Worm (Caenorhabditis elegans) whole organism, mixed stage, embryonic: Measurements from ENCODE around the gene cpt-2.

Experiments used
- M03D4.4 ChIP-seq: sonication (generic microtip); optimal IDR thresholded peaks from 2 replicates; lab custom pipeline; 2017; ENCODE audit warnings: mild to moderate bottlenecking, missing genetic modification characterization, missing compliant biosample characterization
- bed-3 ChIP-seq: fragments of 200-800 bp; sonication (Bioruptor generic); optimal IDR thresholded peaks from 3 replicates; lab custom pipeline; 2018; ENCODE audit warnings: mild to moderate bottlenecking, missing genetic modification characterization, moderate library complexity, missing compliant biosample characterization
- blmp-1 ChIP-seq: fragments of 150-350 bp; optimal IDR thresholded peaks from 2 replicates; lab custom pipeline; 2014; ENCODE audit warnings: missing biosample characterization, missing genetic modification characterization
- ceh-43 ChIP-seq: fragments of 200-800 bp; sonication (Bioruptor generic); optimal IDR thresholded peaks from 2 replicates; lab custom pipeline; 2018; ENCODE audit warnings: mild to moderate bottlenecking, missing genetic modification characterization, moderate library complexity, missing compliant biosample characterization
- ceh-83 ChIP-seq: fragments of 200-800 bp; sonication (Bioruptor generic); optimal IDR thresholded peaks from 2 replicates; lab custom pipeline; 2018; ENCODE audit warnings: mild to moderate bottlenecking, missing genetic modification characterization, missing compliant biosample characterization
- ces-1 ChIP-seq: fragments of 150-350 bp; optimal IDR thresholded peaks from 2 replicates; lab custom pipeline; 2014; ENCODE audit warnings: missing biosample characterization, missing genetic modification reagents, missing genetic modification characterization
- cnd-1 ChIP-seq: fragments of 200-800 bp; sonication (Bioruptor generic); optimal IDR thresholded peaks from 2 replicates; lab custom pipeline; 2018; ENCODE audit warnings: mild to moderate bottlenecking, missing genetic modification characterization, missing compliant biosample characterization
- drap-1 ChIP-seq: fragments of 200-800 bp; sonication (Bioruptor generic); optimal IDR thresholded peaks from 3 replicates; lab custom pipeline; 2018; ENCODE audit warnings: mild to moderate bottlenecking, missing genetic modification characterization, missing compliant biosample characterization
- elt-1 ChIP-seq: sonication (generic microtip); optimal IDR thresholded peaks from 2 replicates; lab custom pipeline; 2017; ENCODE audit warnings: missing genetic modification characterization, mild to moderate bottlenecking, missing compliant biosample characterization, antibody characterized with exemption, moderate library complexity, borderline replicate concordance; ENCODE audit not compliant: insufficient read depth
- elt-3 ChIP-seq: fragments of 150-350 bp; optimal IDR thresholded peaks from 2 replicates; lab custom pipeline; 2014; ENCODE audit warnings: missing biosample characterization, missing genetic modification characterization
- flh-1 ChIP-seq: fragments of 200-800 bp; sonication (Bioruptor generic); optimal IDR thresholded peaks from 2 replicates; lab custom pipeline; 2018; ENCODE audit warnings: mild to moderate bottlenecking, missing genetic modification characterization, moderate library complexity, missing compliant biosample characterization
- ham-2 ChIP-seq: fragments of 200-800 bp; sonication (Bioruptor generic); optimal IDR thresholded peaks from 2 replicates; lab custom pipeline; 2018; ENCODE audit warnings: mild to moderate bottlenecking, missing genetic modification characterization, missing compliant biosample characterization
- hlh-1 ChIP-seq: fragments of 150-350 bp; optimal IDR thresholded peaks from 2 replicates; lab custom pipeline; 2014; ENCODE audit warnings: missing biosample characterization, missing genetic modification reagents, missing genetic modification characterization
- lin-13 ChIP-seq: fragments of 150-350 bp; optimal IDR thresholded peaks from 2 replicates; lab custom pipeline; 2014; ENCODE audit warnings: missing biosample characterization, missing genetic modification characterization
- lin-32 ChIP-seq: fragments of 200-800 bp; sonication (Bioruptor generic); optimal IDR thresholded peaks from 2 replicates; lab custom pipeline; 2018; ENCODE audit warnings: mild to moderate bottlenecking, missing genetic modification characterization, missing compliant biosample characterization
- mab-5 ChIP-seq: fragments of 150-350 bp; optimal IDR thresholded peaks from 2 replicates; lab custom pipeline; 2014; ENCODE audit warnings: missing biosample characterization, missing genetic modification characterization
- mep-1 ChIP-seq: fragments of 150-350 bp; optimal IDR thresholded peaks from 2 replicates; lab custom pipeline; 2017; ENCODE audit warnings: missing biosample characterization, missing genetic modification reagents, missing genetic modification characterization, inconsistent platforms
- mls-2 ChIP-seq: sonication (generic microtip); optimal IDR thresholded peaks from 2 replicates; lab custom pipeline; 2016; ENCODE audit warnings: mild to moderate bottlenecking, missing genetic modification characterization, moderate library complexity, missing compliant biosample characterization
- nhr-12 ChIP-seq: fragments of 150-350 bp; optimal IDR thresholded peaks from 2 replicates; lab custom pipeline; 2014; ENCODE audit warnings: missing biosample characterization, missing genetic modification characterization
- nhr-2 ChIP-seq: fragments of 150-350 bp; optimal IDR thresholded peaks from 2 replicates; lab custom pipeline; 2014; ENCODE audit warnings: missing biosample characterization, missing genetic modification characterization
- nhr-237 ChIP-seq: fragments of 150-350 bp; optimal IDR thresholded peaks from 2 replicates; lab custom pipeline; 2014; ENCODE audit warnings: missing biosample characterization, missing genetic modification characterization
- nhr-28 ChIP-seq: fragments of 150-350 bp; optimal IDR thresholded peaks from 2 replicates; lab custom pipeline; 2014; ENCODE audit warnings: missing biosample characterization, missing genetic modification characterization
- pha-4 ChIP-seq: fragments of 150-350 bp; optimal IDR thresholded peaks from 2 replicates; lab custom pipeline; 2018; ENCODE audit warnings: missing biosample characterization, missing genetic modification reagents, missing genetic modification characterization
- sem-2 ChIP-seq: fragments of 200-800 bp; sonication (Bioruptor generic); optimal IDR thresholded peaks from 2 replicates; lab custom pipeline; 2018; ENCODE audit warnings: mild to moderate bottlenecking, missing genetic modification characterization, missing compliant biosample characterization
- snpc-4 ChIP-seq: fragments of 150-350 bp; optimal IDR thresholded peaks from 2 replicates; lab custom pipeline; 2014; ENCODE audit warnings: missing biosample characterization, missing genetic modification characterization
- sptf-1 ChIP-seq: sonication (generic microtip); optimal IDR thresholded peaks from 2 replicates; lab custom pipeline; 2017; ENCODE audit warnings: mild to moderate bottlenecking, missing genetic modification characterization, moderate library complexity, missing compliant biosample characterization
- unc-120 ChIP-seq: sonication (generic microtip); optimal IDR thresholded peaks from 2 replicates; lab custom pipeline; 2017; ENCODE audit warnings: missing genetic modification characterization, missing compliant biosample characterization; ENCODE audit not compliant: poor library complexity, severe bottlenecking
- unc-39 ChIP-seq: fragments of 150-350 bp; optimal IDR thresholded peaks from 2 replicates; lab custom pipeline; 2014; ENCODE audit warnings: missing biosample characterization, missing genetic modification characterization
- unc-62 ChIP-seq: fragments of 150-350 bp; optimal IDR thresholded peaks from 2 replicates; lab custom pipeline; 2014; ENCODE audit warnings: missing biosample characterization, missing genetic modification reagents, missing genetic modification characterization
- zip-8 ChIP-seq: fragments of 150-350 bp; optimal IDR thresholded peaks from 2 replicates; lab custom pipeline; 2014; ENCODE audit warnings: missing biosample characterization, missing genetic modification characterization
- ztf-11 ChIP-seq: fragments of 150-350 bp; optimal IDR thresholded peaks from 2 replicates; lab custom pipeline; 2014; ENCODE audit warnings: missing biosample characterization, missing genetic modification characterization

The cpt-2 gene

ce11 chrIV:11210781-11211256 lies 31.4 kb downstream of the cpt-2 start, which contains the start of gene adk-1:
adk-1 (minus strand) TSS chrIV:11210831.
- TF ChIP-seq M03D4.4 (no peak), cnd-1 (tag; lab: Kevin White, UChicago) (no peak), zip-8 (tag; lab: Kevin White, UChicago) (no peak), unc-120 (tag; lab: Kevin White, UChicago) (no peak), lin-32 (GFP tag; lab: Kevin White, UChicago) (no peak), blmp-1 (tag; lab: Kevin White, UChicago) (no peak), unc-39 (tag; lab: Kevin White, UChicago) (no peak), snpc-4 (no peak), ceh-43 (GFP tag; lab: Kevin White, UChicago) (no peak), ces-1 (no peak), flh-1 (GFP tag; lab: Kevin White, UChicago) (no peak), nhr-28 (tag; lab: Kevin White, UChicago) (no peak), lin-13 (tag; lab: Kevin White, UChicago) (no peak), nhr-237 (tag; lab: Kevin White, UChicago) (no peak), bed-3 (GFP tag; lab: Kevin White, UChicago) (no peak), ceh-83 (no peak)
- TF ChIP-seq, all 35 proteins: peak for 0

- TF ChIP-seq unc-62 (GFP tag; lab: Kevin White, UChicago) (no peak), elt-1 (tag; lab: Kevin White, UChicago) (peak; percentile 94), ztf-11 (tag; lab: Kevin White, UChicago) (no peak), nhr-2 (tag; lab: Kevin White, UChicago) (no peak), ham-2 (peak; percentile 84)
These were observed 32.1 kb downstream of the cpt-2 start for ce11 chrIV:11211547-11211946.

- TF ChIP-seq lin-13 (tag; lab: Kevin White, UChicago) = no peak
- TF ChIP-seq, all 35 proteins: peak for 0
These were observed 33.5 kb downstream of the cpt-2 start for ce11 chrIV:11212978-11213377.

- TF ChIP-seq mls-2 (tag; lab: Kevin White, UChicago) (no peak), ceh-83 (no peak), sem-2 (GFP tag; lab: Kevin White, UChicago) (no peak), cnd-1 (tag; lab: Kevin White, UChicago) (no peak), lin-32 (GFP tag; lab: Kevin White, UChicago) (no peak), mab-5 (tag; lab: Kevin White, UChicago) (no peak)
These were observed 38.6 kb downstream of the cpt-2 start, which contains the start of gene zip-6 for ce11 chrIV:11218037-11218436. zip-6 (minus strand) TSS chrIV:11218137.

- TF ChIP-seq mep-1 (tag; lab: Kevin White, UChicago) (no peak), nhr-12 (tag; lab: Kevin White, UChicago) (no peak), elt-3 (tag; lab: Kevin White, UChicago) (no peak), sptf-1 (tag; lab: Kevin White, UChicago) (no peak), pha-4 (tag; lab: Kevin White, UChicago) (no peak), ham-2 (no peak), mls-2 (tag; lab: Kevin White, UChicago) (no peak), nhr-28 (tag; lab: Kevin White, UChicago) (no peak), unc-62 (GFP tag; lab: Kevin White, UChicago) (no peak), hlh-1 (tag; lab: Kevin White, UChicago) (no peak), flh-1 (GFP tag; lab: Kevin White, UChicago) (no peak)
These were observed 44.4 kb downstream of the cpt-2 start, which contains the start of gene C29F4.3 for ce11 chrIV:11223878-11224277. C29F4.3 (minus strand) TSS chrIV:11223978.

DNA sequence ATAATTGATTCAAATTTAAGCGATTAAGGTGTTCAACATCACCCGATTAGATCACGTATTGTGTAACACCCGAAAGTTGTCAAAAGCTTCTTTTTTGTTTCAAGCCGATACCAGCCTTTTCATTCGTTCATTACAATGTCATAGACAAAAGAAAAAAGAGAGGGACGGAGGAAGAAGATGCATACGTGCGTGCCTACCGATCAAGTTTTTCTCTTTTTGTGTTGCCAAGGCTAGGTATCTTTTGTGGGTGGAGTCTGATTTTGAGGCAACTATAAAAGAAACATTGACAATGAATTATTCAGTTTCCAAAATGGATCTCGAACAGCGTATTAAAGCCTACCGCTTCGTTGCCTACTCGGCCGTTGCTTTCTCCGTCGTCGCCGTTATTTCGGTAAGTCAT lies 45.8 kb downstream of the cpt-2 start, which contains the start of gene col-125:
Gene col-125 (plus strand): TSS at position 301 of the 400 bp plus-strand sequence.
- TF ChIP-seq bed-3 (GFP tag; lab: Kevin White, UChicago) = no peak
- TF ChIP-seq mab-5 (tag; lab: Kevin White, UChicago) = no peak
- no peak for TF ChIP-seq drap-1 (GFP tag; lab: Kevin White, UChicago)
- no peak for TF ChIP-seq elt-3 (tag; lab: Kevin White, UChicago)
- no peak for TF ChIP-seq unc-120 (tag; lab: Kevin White, UChicago)
- no peak for TF ChIP-seq unc-39 (tag; lab: Kevin White, UChicago)
